Worm (Caenorhabditis elegans) whole organism, mixed stage, embryonic: ENCODE data around the gene snpn-1.

Experiments used
- ceh-43 ChIP-seq: fragments of 200-800 bp; sonication (Bioruptor generic); optimal IDR thresholded peaks from 2 replicates; lab custom pipeline; 2018; ENCODE audit warnings: mild to moderate bottlenecking, missing genetic modification characterization, moderate library complexity, missing compliant biosample characterization
- flh-1 ChIP-seq: fragments of 200-800 bp; sonication (Bioruptor generic); optimal IDR thresholded peaks from 2 replicates; lab custom pipeline; 2018; ENCODE audit warnings: mild to moderate bottlenecking, missing genetic modification characterization, moderate library complexity, missing compliant biosample characterization
- lin-13 ChIP-seq: fragments of 150-350 bp; optimal IDR thresholded peaks from 2 replicates; lab custom pipeline; 2014; ENCODE audit warnings: missing biosample characterization, missing genetic modification characterization
- mep-1 ChIP-seq: fragments of 150-350 bp; optimal IDR thresholded peaks from 2 replicates; lab custom pipeline; 2017; ENCODE audit warnings: missing biosample characterization, missing genetic modification reagents, missing genetic modification characterization, inconsistent platforms
- nhr-2 ChIP-seq: fragments of 150-350 bp; optimal IDR thresholded peaks from 2 replicates; lab custom pipeline; 2014; ENCODE audit warnings: missing biosample characterization, missing genetic modification characterization
- nhr-237 ChIP-seq: fragments of 150-350 bp; optimal IDR thresholded peaks from 2 replicates; lab custom pipeline; 2014; ENCODE audit warnings: missing biosample characterization, missing genetic modification characterization
- pha-4 ChIP-seq: fragments of 150-350 bp; optimal IDR thresholded peaks from 2 replicates; lab custom pipeline; 2018; ENCODE audit warnings: missing biosample characterization, missing genetic modification reagents, missing genetic modification characterization
- snpc-4 ChIP-seq: fragments of 150-350 bp; optimal IDR thresholded peaks from 2 replicates; lab custom pipeline; 2014; ENCODE audit warnings: missing biosample characterization, missing genetic modification characterization
- ztf-11 ChIP-seq: fragments of 150-350 bp; optimal IDR thresholded peaks from 2 replicates; lab custom pipeline; 2014; ENCODE audit warnings: missing biosample characterization, missing genetic modification characterization

- no peak for TF ChIP-seq nhr-2
- TF ChIP-seq flh-1 (GFP tag; lab: Kevin White, UChicago) = no peak
- TF ChIP-seq nhr-237 = no peak
- peak; percentile 1 for TF ChIP-seq pha-4 (tag; lab: Kevin White, UChicago)
- TF ChIP-seq mep-1 (tag; lab: Kevin White, UChicago) = no peak
- TF ChIP-seq snpc-4 (tag; lab: Kevin White, UChicago) = no peak
- TF ChIP-seq ztf-11 (tag; lab: Kevin White, UChicago) = peak; percentile 27
- peak; percentile 52 for TF ChIP-seq ceh-43 (GFP tag; lab: Kevin White, UChicago)
- no peak for TF ChIP-seq lin-13 (tag; lab: Kevin White, UChicago)
Measured at ce11 chrIV:5090993-5091793, at the start of gene snpn-1, which contains the start of gene C02B10.4.
